Worm (Caenorhabditis elegans): ENCODE measurements around the gene C55A6.12.

ce11 chrV:11535504-11536062 is 32.7 kb upstream of the C55A6.12 start:
- TF ChIP-seq skn-1 (tag; optimal IDR thresholded peaks at IDR 0.05) (no peak), tbx-2 (tag; optimal IDR thresholded peaks at IDR 0.05) (no peak), nfya-1 (tag; optimal IDR thresholded peaks at IDR 0.05; ENCODE audit: insufficient read depth) (peak; percentile 14), ceh-82 (tag; optimal IDR thresholded peaks at IDR 0.05) (no peak), sea-2 (GFP tag; optimal IDR thresholded peaks at IDR 0.05) (no peak), ceh-28 (tag; optimal IDR thresholded peaks at IDR 0.05) (no peak), fos-1 (tag; optimal IDR thresholded peaks at IDR 0.05) (no peak), ztf-11 (tag; optimal IDR thresholded peaks at IDR 0.05) (no peak), ZK546.5 (tag; optimal IDR thresholded peaks at IDR 0.05) (no peak), unc-39 (tag; optimal IDR thresholded peaks at IDR 0.05) (no peak), nhr-28 (tag; optimal IDR thresholded peaks at IDR 0.05) (no peak), nhr-237 (tag; optimal IDR thresholded peaks at IDR 0.05) (no peak), egl-27 (tag; optimal IDR thresholded peaks at IDR 0.05) (no peak)

All from whole organism, L3 larva.